Worm (Caenorhabditis elegans) whole organism, L1 larva: ENCODE data around the gene fbxc-45.
A peak's percentile ranks its signal among the peaks of the same experiment; 100 is the strongest.
"Not testable (repeated sequence)": the region's sequence is repeated elsewhere in the genome, so short reads cannot be mapped to it uniquely, and the experiment has no call there.

Source experiments
- fkh-10 ChIP-seq: sonication (generic microtip); optimal IDR thresholded peaks from 2 replicates; lab custom pipeline; 2017; ENCODE audit warnings: missing biosample characterization, missing genetic modification reagents, missing genetic modification characterization
- lin-15B ChIP-seq: fragments of 150-350 bp; sonication (generic microtip); optimal IDR thresholded peaks from 3 replicates; lab custom pipeline; 2014; ENCODE audit warnings: missing biosample characterization, missing genetic modification characterization
- mdl-1 ChIP-seq, 2 experiments: fragments of 150-350 bp; optimal IDR thresholded peaks; 2 replicates each; lab custom pipeline; 2014 to 2017; ENCODE audit warnings: missing biosample characterization in 2 of 2, missing genetic modification characterization in 2 of 2, inconsistent platforms in 1 of 2
- sup-37 ChIP-seq: fragments of 200-800 bp; sonication (Bioruptor generic); optimal IDR thresholded peaks from 2 replicates; lab custom pipeline; 2018; ENCODE audit warnings: mild to moderate bottlenecking, missing genetic modification characterization, missing compliant biosample characterization
- tbx-2 ChIP-seq: sonication (generic microtip); optimal IDR thresholded peaks from 2 replicates; lab custom pipeline; 2016; ENCODE audit warnings: missing genetic modification characterization, missing compliant biosample characterization
- tlp-1 ChIP-seq: fragments of 150-350 bp; optimal IDR thresholded peaks from 2 replicates; lab custom pipeline; 2014; ENCODE audit warnings: missing biosample characterization, missing genetic modification characterization

DNA sequence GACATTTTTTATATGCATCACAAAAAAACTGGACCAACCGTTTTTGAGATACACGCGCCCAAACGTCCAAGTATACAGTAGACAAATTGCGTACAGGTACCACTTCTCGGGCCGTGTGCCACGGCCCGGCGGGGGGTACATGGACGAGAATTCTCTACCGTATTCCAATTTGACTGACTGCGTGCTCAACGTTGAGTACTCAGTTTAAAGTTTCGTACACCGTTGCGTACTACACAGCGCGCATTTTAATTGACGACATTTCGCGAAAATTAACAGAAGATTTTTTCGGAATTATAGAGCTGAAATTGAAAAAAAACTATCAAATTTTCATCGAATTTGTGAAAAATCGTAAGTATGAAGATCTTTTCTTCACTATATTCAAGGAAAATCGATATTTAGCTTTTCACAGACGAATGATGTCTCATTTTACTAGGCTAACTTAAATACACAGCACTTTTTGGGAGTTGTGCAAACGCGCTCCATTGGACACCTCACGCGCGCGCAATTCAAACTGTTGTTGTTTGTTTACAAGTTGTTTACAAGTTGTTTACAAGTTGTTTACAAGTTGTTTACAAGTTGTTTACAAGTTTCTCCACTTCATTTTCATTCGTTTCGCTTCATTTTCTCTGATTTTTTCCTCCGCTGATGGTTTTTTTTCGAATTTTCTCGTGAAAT, 25.9 kb downstream of the fbxc-45 start:
- peak; percentile 34 for TF ChIP-seq tbx-2 (tag; lab: Kevin White, UChicago)
- not testable (repeated sequence) for TF ChIP-seq sup-37 (GFP tag; lab: Kevin White, UChicago); fkh-10 (GFP tag; lab: Kevin White, UChicago); tlp-1 (tag; lab: Kevin White, UChicago); lin-15B (tag; lab: Kevin White, UChicago); mdl-1 (tag; optimal IDR thresholded peaks at IDR 0.05; lab: Kevin White, UChicago)
